Fruit fly (Drosophila melanogaster): ENCODE results near the gene Acyp.

Gene Acyp

DNA sequence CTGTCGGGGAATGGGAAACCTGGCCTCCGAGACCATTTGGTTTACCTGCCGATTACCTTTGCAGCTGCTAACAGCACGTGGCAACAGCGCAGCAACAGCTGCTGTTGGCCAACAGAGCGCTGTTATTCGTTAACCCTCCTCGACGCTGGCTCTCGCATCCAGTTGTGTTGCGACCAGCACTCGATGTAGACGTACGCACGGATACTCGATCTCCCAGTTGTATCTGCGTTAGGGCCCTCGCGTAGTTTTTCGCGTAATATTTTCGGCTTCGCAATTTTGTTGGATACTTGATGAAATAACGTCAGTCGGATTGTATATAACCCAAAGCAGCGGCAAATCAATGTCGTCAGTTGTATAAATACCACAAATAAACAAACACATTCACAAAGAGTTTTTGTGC, 33.1 kb upstream of the Acyp start (continued):
- TF ChIP-seq CG3032 (tag; optimal IDR thresholded peaks at IDR 0.05) = no peak
- TF ChIP-seq Ets21C (GFP tag; optimal IDR thresholded peaks at IDR 0.05) = no peak
- no peak; the same call in 2 of the 3 replicates for TF ChIP-seq CG8119 (GFP tag; IDR thresholded peaks at IDR 0.05)
- peak; percentile 3 for TF ChIP-seq Sox102F (GFP tag; optimal IDR thresholded peaks at IDR 0.05)
- TF ChIP-seq Ets96B (tag; optimal IDR thresholded peaks at IDR 0.05) = no peak
- no peak for TF ChIP-seq CG4318 (GFP tag; optimal IDR thresholded peaks at IDR 0.05)
- no peak for TF ChIP-seq spab (GFP tag; optimal IDR thresholded peaks at IDR 0.05)
- TF ChIP-seq dac (GFP tag; optimal IDR thresholded peaks at IDR 0.05) = no peak
- no peak for TF ChIP-seq OdsH (GFP tag; optimal IDR thresholded peaks at IDR 0.05)
- no peak for TF ChIP-seq CG8319 (GFP tag; optimal IDR thresholded peaks at IDR 0.05)
- TF ChIP-seq salr (GFP tag; optimal IDR thresholded peaks at IDR 0.05) = no peak
- no peak for TF ChIP-seq CG11294 (GFP tag; IDR thresholded peaks at IDR 0.05)
- TF ChIP-seq Met (GFP tag; optimal IDR thresholded peaks at IDR 0.05) = no peak
- no peak for TF ChIP-seq pdm3 (GFP tag; optimal IDR thresholded peaks at IDR 0.05)
- TF ChIP-seq CG9139 (GFP tag; optimal IDR thresholded peaks at IDR 0.05) = peak; percentile 17
- TF ChIP-seq fd59A (GFP tag; optimal IDR thresholded peaks at IDR 0.05) = no peak
- no peak for TF ChIP-seq Sox15 (GFP tag; optimal IDR thresholded peaks at IDR 0.05)
- no peak for TF ChIP-seq CG10631 (GFP tag; optimal IDR thresholded peaks at IDR 0.05)
- TF ChIP-seq Eip75B (GFP tag; optimal IDR thresholded peaks at IDR 0.05) = no peak
- TF ChIP-seq topi (GFP tag; optimal IDR thresholded peaks at IDR 0.05) = no peak
- no peak for TF ChIP-seq CG32006 (GFP tag; optimal IDR thresholded peaks at IDR 0.05)
- peak; percentile 71 for TF ChIP-seq vri (GFP tag; optimal IDR thresholded peaks at IDR 0.05)
- TF ChIP-seq fd85E (GFP tag; optimal IDR thresholded peaks at IDR 0.05) = no peak
- TF ChIP-seq CG6163 (GFP tag; IDR thresholded peaks at IDR 0.05) = peak; percentile 41; the same call in 2 of the 3 replicates
- peak; percentile 44 for TF ChIP-seq svp (GFP tag)
- no peak for TF ChIP-seq achi (GFP tag; optimal IDR thresholded peaks at IDR 0.05)
- TF ChIP-seq CG31627 (GFP tag; optimal IDR thresholded peaks at IDR 0.05) = no peak
- no peak for TF ChIP-seq Hr39 (GFP tag; optimal IDR thresholded peaks at IDR 0.05)
- no peak for TF ChIP-seq acj6 (GFP tag; optimal IDR thresholded peaks at IDR 0.05)
- peak; percentile 26; the same call in 1 of the 2 replicates for TF ChIP-seq Gug (GFP tag; IDR thresholded peaks at IDR 0.05)
- TF ChIP-seq Hr4 (GFP tag; optimal IDR thresholded peaks at IDR 0.05) = no peak
- TF ChIP-seq Smox (GFP tag; optimal IDR thresholded peaks at IDR 0.05) = no peak
- no peak for TF ChIP-seq CG8632 (GFP tag; optimal IDR thresholded peaks at IDR 0.05)
- TF ChIP-seq Eip78C (GFP tag) = no peak
- TF ChIP-seq Lpt (GFP tag; optimal IDR thresholded peaks at IDR 0.05) = no peak
- no peak for TF ChIP-seq Blimp-1 (GFP tag; optimal IDR thresholded peaks at IDR 0.05)
- TF ChIP-seq CG6276 (GFP tag; optimal IDR thresholded peaks at IDR 0.05) = peak; percentile 6
- TF ChIP-seq lz (GFP tag; optimal IDR thresholded peaks at IDR 0.05) = no peak
- peak; percentile 35 for TF ChIP-seq CG3919 (GFP tag; optimal IDR thresholded peaks at IDR 0.05)
- TF ChIP-seq fkh (GFP tag; optimal IDR thresholded peaks at IDR 0.05) = peak; percentile 48
- no peak for TF ChIP-seq CG6792 (GFP tag; optimal IDR thresholded peaks at IDR 0.05)

dm6 chr2L:13881387-13881902, 30.4 kb upstream of the Acyp start:
- TF ChIP-seq Hr39 (GFP tag; optimal IDR thresholded peaks at IDR 0.05) = no peak
- no peak for TF ChIP-seq CG3919 (GFP tag; optimal IDR thresholded peaks at IDR 0.05)
- no peak for TF ChIP-seq CG3032 (tag; optimal IDR thresholded peaks at IDR 0.05)
- TF ChIP-seq svp (GFP tag) = peak; percentile 74
- TF ChIP-seq CG7368 (GFP tag; optimal IDR thresholded peaks at IDR 0.05) = no peak
- TF ChIP-seq CG11762 (GFP tag; optimal IDR thresholded peaks at IDR 0.05; ENCODE audit: insufficient read depth) = no peak
- peak; percentile 20 for TF ChIP-seq Eip93F (GFP tag; optimal IDR thresholded peaks at IDR 0.05)
- TF ChIP-seq acj6 (GFP tag; optimal IDR thresholded peaks at IDR 0.05) = no peak
